Worm (Caenorhabditis elegans): ENCODE measurements around the gene lgg-1.

Gene lgg-1

DNA sequence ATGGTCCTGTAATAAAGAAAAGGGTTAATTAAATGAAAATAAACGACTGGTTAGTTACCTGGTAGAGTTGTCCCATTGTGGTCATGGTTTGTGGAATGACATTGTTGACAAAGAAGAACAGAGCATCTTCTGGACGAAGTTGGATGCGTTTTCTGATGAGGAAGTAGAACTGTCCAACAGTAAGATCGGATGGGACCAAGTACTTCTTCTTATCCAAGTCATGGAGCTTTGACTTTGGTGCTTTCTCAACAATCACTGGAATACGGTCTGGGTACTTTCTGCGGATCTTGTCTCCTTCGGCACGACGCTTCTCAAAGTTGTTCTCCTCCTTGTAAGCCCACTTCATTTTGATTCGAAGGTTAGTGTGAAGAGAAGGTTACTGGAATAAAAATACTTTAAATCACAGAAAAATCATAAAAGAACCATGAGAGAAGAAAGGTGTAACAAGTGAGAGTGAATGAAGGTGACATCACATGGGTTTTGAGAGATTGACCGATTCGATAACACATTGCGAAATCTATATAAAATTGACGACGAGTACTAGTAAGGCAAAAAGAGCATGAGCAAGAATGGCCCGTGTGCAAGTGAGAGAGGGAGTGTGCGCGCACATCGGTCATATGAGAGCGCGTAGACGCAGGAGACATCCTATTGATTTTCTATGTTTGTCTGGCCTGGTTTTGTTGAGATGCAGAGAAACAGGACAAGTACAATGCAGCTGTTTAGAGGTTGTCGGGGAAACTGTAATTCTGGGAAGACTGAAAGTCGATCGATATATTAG, at the start of gene lgg-1:
lgg-1 (minus strand) TSS at position 379 of the 778 bp plus-strand sequence.
- 0 out of 2 replicates have a peak, but pooled peaks have one; percentile 63 for TF ChIP-seq cebp-2 (GFP tag; IDR thresholded peaks at IDR 0.05)
- TF ChIP-seq madf-8 (GFP tag; conservative IDR thresholded peaks at IDR 0.05), result no peak
- TF ChIP-seq let-607 (tag; optimal IDR thresholded peaks at IDR 0.05), result peak in 1 of 2 experiments; percentile 38
- no peak for TF ChIP-seq ets-4 (GFP tag; optimal IDR thresholded peaks at IDR 0.05)
- peak; percentile 6; the same call in 1 of the 2 replicates for TF ChIP-seq hmg-20 (GFP tag; IDR thresholded peaks at IDR 0.05)
- TF ChIP-seq hmg-1.2 (GFP tag; IDR thresholded peaks at IDR 0.05), result peak; percentile 52
- TF ChIP-seq ekl-4 (GFP tag; IDR thresholded peaks at IDR 0.05), result 0 out of 2 replicates have a peak, but pooled peaks have one; percentile 71
- no peak for TF ChIP-seq T26A5.8 (tag; optimal IDR thresholded peaks at IDR 0.05)
- TF ChIP-seq nfya-1 (tag; optimal IDR thresholded peaks at IDR 0.05; ENCODE audit: borderline replicate concordance, insufficient read depth), result no peak
- TF ChIP-seq aptf-3 (GFP tag; IDR thresholded peaks at IDR 0.05), result no peak
- TF ChIP-seq dox-1 (GFP tag; IDR thresholded peaks at IDR 0.05), result peak; percentile 75
- no peak for TF ChIP-seq hlh-12 (tag; optimal IDR thresholded peaks at IDR 0.05)
- no peak for TF ChIP-seq tlf-1 (GFP tag; optimal IDR thresholded peaks at IDR 0.05)
- no peak for TF ChIP-seq fkh-3 (tag; optimal IDR thresholded peaks at IDR 0.05)
- TF ChIP-seq ztf-6 (GFP tag; IDR thresholded peaks at IDR 0.05), result 0 out of 2 replicates have a peak, but pooled peaks have one; percentile 23
- TF ChIP-seq F22D6.2 (tag; optimal IDR thresholded peaks at IDR 0.05), result no peak
- TF ChIP-seq madf-3 (GFP tag; IDR thresholded peaks at IDR 0.05), result no peak
- peak; percentile 41 for TF ChIP-seq ceh-27 (GFP tag; optimal IDR thresholded peaks at IDR 0.05)
- no peak for TF ChIP-seq K11D2.4 (GFP tag; IDR thresholded peaks at IDR 0.05)
- TF ChIP-seq lsy-27 (tag; optimal IDR thresholded peaks at IDR 0.05; ENCODE audit: borderline replicate concordance, insufficient read depth), result no peak
- TF ChIP-seq lir-1 (GFP tag; conservative IDR thresholded peaks at IDR 0.05), result 0 out of 2 replicates have a peak, but pooled peaks have one; percentile 5
- peak in 1 of 3 experiments; percentile 60 for TF ChIP-seq lin-35 (GFP tag; optimal IDR thresholded peaks at IDR 0.05)
- TF ChIP-seq F52B5.7 (tag; optimal IDR thresholded peaks at IDR 0.05), result peak; percentile 56
- TF ChIP-seq sea-2 (GFP tag; IDR thresholded peaks at IDR 0.05), result no peak
- TF ChIP-seq ama-1 (optimal IDR thresholded peaks at IDR 0.05), result peak; percentile 98
- no peak for TF ChIP-seq ama-1 (GFP tag; optimal IDR thresholded peaks at IDR 0.05)
- no peak for TF ChIP-seq madf-10 (tag; optimal IDR thresholded peaks at IDR 0.05)
- TF ChIP-seq F57C9.4 (tag; optimal IDR thresholded peaks at IDR 0.05), result no peak
- no peak for TF ChIP-seq ceh-58 (GFP tag; IDR thresholded peaks at IDR 0.05)
- TF ChIP-seq madf-6 (GFP tag; IDR thresholded peaks at IDR 0.05), result peak; percentile 33; the same call in 1 of the 2 replicates
- TF ChIP-seq mxl-1 (tag; optimal IDR thresholded peaks at IDR 0.05), result peak; percentile 14
- no peak for TF ChIP-seq hrde-1 (tag; optimal IDR thresholded peaks at IDR 0.05; ENCODE audit: borderline replicate concordance)
- TF ChIP-seq rpc-1 (optimal IDR thresholded peaks at IDR 0.05), result no peak
- no peak for TF ChIP-seq rpc-1 (tag; optimal IDR thresholded peaks at IDR 0.05)
- TF ChIP-seq F55B11.4 (tag; optimal IDR thresholded peaks at IDR 0.05; ENCODE audit: borderline replicate concordance, insufficient read depth), result no peak
- TF ChIP-seq Y95B8A.8 (GFP tag; IDR thresholded peaks at IDR 0.05), result peak; percentile 72
- no peak for TF ChIP-seq Y56A3A.18 (GFP tag; IDR thresholded peaks at IDR 0.05)
- no peak for TF ChIP-seq mel-28 (tag; optimal IDR thresholded peaks at IDR 0.05; ENCODE audit: borderline replicate concordance)
- 0 out of 2 replicates have a peak, but pooled peaks have one; percentile 6 for TF ChIP-seq Y79H2A.3 (GFP tag; conservative IDR thresholded peaks at IDR 0.05)
- TF ChIP-seq tbx-9 (tag; optimal IDR thresholded peaks at IDR 0.05; ENCODE audit: borderline replicate concordance), result no peak
- TF ChIP-seq unc-130 (GFP tag; optimal IDR thresholded peaks at IDR 0.05), result no peak
- TF ChIP-seq nfyb-1 (GFP tag; IDR thresholded peaks at IDR 0.05), result peak; percentile 79
- no peak; the same call in 1 of the 2 replicates for TF ChIP-seq ceh-100 (GFP tag; IDR thresholded peaks at IDR 0.05)
- TF ChIP-seq ceh-91 (GFP tag; IDR thresholded peaks at IDR 0.05), result no peak
- no peak for TF ChIP-seq sdz-38 (tag; optimal IDR thresholded peaks at IDR 0.05)
- TF ChIP-seq die-1 (tag; optimal IDR thresholded peaks at IDR 0.05), result no peak
- TF ChIP-seq rcor-1 (GFP tag; IDR thresholded peaks at IDR 0.05), result no peak
- no peak for TF ChIP-seq unc-62 (GFP tag; optimal IDR thresholded peaks at IDR 0.05)

All from whole organism, young adult.